Worm (Caenorhabditis elegans) whole organism, L4 larva: ENCODE measurements around the gene mtg-1.

Experiments used
- D1046.2 ChIP-seq: fragments of 200-800 bp; sonication (Bioruptor generic); IDR thresholded peaks from 2 replicates; pipeline ENCODE4 v1.3.6; 2022; ENCODE audit warnings: missing genetic modification characterization, missing compliant biosample characterization
- F44E2.7 ChIP-seq: fragments of 200-800 bp; sonication (Bioruptor generic); IDR thresholded peaks from 2 replicates; pipeline ENCODE4 v2.1.2; 2022; ENCODE audit warnings: missing genetic modification characterization, missing compliant biosample characterization
- F49E8.2 ChIP-seq: sonication (generic microtip); optimal IDR thresholded peaks from 2 replicates; lab custom pipeline; 2016; ENCODE audit warnings: missing compliant biosample characterization, mild to moderate bottlenecking, missing genetic modification characterization, borderline replicate concordance
- T26A8.4 ChIP-seq: fragments of 200-800 bp; sonication (Bioruptor generic); IDR thresholded peaks from 2 replicates; pipeline ENCODE4 v1.3.6; 2022; ENCODE audit warnings: missing genetic modification characterization, missing compliant biosample characterization
- ZK546.5 ChIP-seq, 2 experiments: sonication (generic microtip); optimal IDR thresholded peaks; 2 replicates each; lab custom pipeline; 2017; ENCODE audit warnings: missing biosample characterization in 2 of 2, missing genetic modification characterization in 2 of 2
- aly-2 ChIP-seq: sonication (generic microtip); optimal IDR thresholded peaks from 2 replicates; lab custom pipeline; 2018; ENCODE audit warnings: missing biosample characterization, missing genetic modification characterization
- arid-1 ChIP-seq: fragments of 200-800 bp; sonication (Bioruptor generic); conservative IDR thresholded peaks from 2 replicates; pipeline ENCODE4 v1.3.6; 2022; ENCODE audit warnings: missing genetic modification reagents, missing genetic modification characterization, missing compliant biosample characterization
- attf-4 ChIP-seq: sonication (generic microtip); optimal IDR thresholded peaks from 3 replicates; lab custom pipeline; 2017; ENCODE audit warnings: missing biosample characterization, missing genetic modification characterization
- ceh-32 ChIP-seq: sonication (generic microtip); optimal IDR thresholded peaks from 2 replicates; lab custom pipeline; 2016; ENCODE audit warnings: mild to moderate bottlenecking, missing genetic modification characterization, missing compliant biosample characterization; ENCODE audit not compliant: poor library complexity
- ceh-44 ChIP-seq: fragments of 200-800 bp; sonication (Bioruptor generic); IDR thresholded peaks from 2 replicates; pipeline ENCODE4 v1.3.6; 2022; ENCODE audit warnings: missing genetic modification reagents, missing genetic modification characterization, missing compliant biosample characterization
- ceh-62 ChIP-seq: sonication (generic microtip); optimal IDR thresholded peaks from 2 replicates; lab custom pipeline; 2017; ENCODE audit warnings: missing biosample characterization, missing genetic modification characterization
- daf-12 ChIP-seq: fragments of 150-350 bp; optimal IDR thresholded peaks from 2 replicates; lab custom pipeline; 2014; ENCODE audit warnings: missing biosample characterization, missing genetic modification reagents, missing genetic modification characterization
- daf-8 ChIP-seq: fragments of 200-800 bp; sonication (Bioruptor generic); IDR thresholded peaks from 2 replicates; pipeline ENCODE4 v1.3.6; 2022; ENCODE audit warnings: missing genetic modification characterization, missing compliant biosample characterization
- dmd-6 ChIP-seq: fragments of 200-800 bp; sonication (Bioruptor generic); IDR thresholded peaks from 2 replicates; pipeline ENCODE4 v1.3.6; 2022; ENCODE audit warnings: missing genetic modification reagents, missing genetic modification characterization, missing compliant biosample characterization
- dmd-8 ChIP-seq: fragments of 200-800 bp; sonication (Bioruptor generic); IDR thresholded peaks from 2 replicates; pipeline ENCODE4 v1.3.6; 2022; ENCODE audit warnings: missing genetic modification characterization, missing compliant biosample characterization
- dmd-9 ChIP-seq: fragments of 200-800 bp; sonication (Bioruptor generic); IDR thresholded peaks from 2 replicates; pipeline ENCODE4 v1.3.6; 2022; ENCODE audit warnings: missing genetic modification reagents, missing genetic modification characterization, missing compliant biosample characterization
- duxl-1 ChIP-seq: sonication (generic microtip); optimal IDR thresholded peaks from 2 replicates; lab custom pipeline; 2016; ENCODE audit warnings: mild to moderate bottlenecking, missing genetic modification characterization, moderate library complexity, missing compliant biosample characterization; ENCODE audit not compliant: poor library complexity
- egl-27 ChIP-seq: sonication (generic microtip); optimal IDR thresholded peaks from 3 replicates; lab custom pipeline; 2017; ENCODE audit warnings: missing biosample characterization, missing genetic modification reagents, missing genetic modification characterization
- egl-43 ChIP-seq: fragments of 200-800 bp; sonication (Bioruptor generic); IDR thresholded peaks from 2 replicates; pipeline ENCODE4 v1.3.6; 2022; ENCODE audit warnings: missing genetic modification reagents, missing genetic modification characterization, missing compliant biosample characterization
- fkh-10 ChIP-seq: fragments of 150-350 bp; optimal IDR thresholded peaks from 2 replicates; lab custom pipeline; 2014; ENCODE audit warnings: missing biosample characterization, missing genetic modification reagents, missing genetic modification characterization
- hif-1 ChIP-seq, 2 experiments: sonication (generic microtip); optimal IDR thresholded peaks; 2 replicates each; lab custom pipeline; 2016 to 2017; ENCODE audit warnings: missing compliant biosample characterization in 2 of 2, missing genetic modification characterization in 2 of 2, missing genetic modification reagents in 2 of 2, missing genotype in 2 of 2, mild to moderate bottlenecking in 1 of 2
- hlh-30 ChIP-seq: sonication (generic microtip); optimal IDR thresholded peaks from 2 replicates; lab custom pipeline; 2017; ENCODE audit warnings: antibody characterized with exemption, mild to moderate bottlenecking, missing genetic modification characterization, missing compliant biosample characterization; ENCODE audit not compliant: insufficient read depth
- hmg-1.1 ChIP-seq: fragments of 200-800 bp; sonication (Bioruptor generic); IDR thresholded peaks from 2 replicates; pipeline ENCODE4 v1.3.6; 2022; ENCODE audit warnings: missing genetic modification reagents, missing genetic modification characterization, missing compliant biosample characterization
- jun-1 ChIP-seq: fragments of 150-350 bp; optimal IDR thresholded peaks from 2 replicates; lab custom pipeline; 2014; ENCODE audit warnings: missing biosample characterization, missing genetic modification reagents, missing genetic modification characterization
- lin-1 ChIP-seq: fragments of 200-800 bp; sonication (Bioruptor generic); IDR thresholded peaks from 2 replicates; pipeline ENCODE4 v1.3.6; 2022; ENCODE audit warnings: missing genetic modification reagents, missing genetic modification characterization, missing compliant biosample characterization
- lin-13 ChIP-seq: fragments of 150-350 bp; optimal IDR thresholded peaks from 2 replicates; lab custom pipeline; 2014; ENCODE audit warnings: missing biosample characterization, missing genetic modification reagents, missing genetic modification characterization
- lin-38 ChIP-seq: fragments of 200-800 bp; sonication (Bioruptor generic); IDR thresholded peaks from 2 replicates; pipeline ENCODE4 v1.3.6; 2022; ENCODE audit warnings: missing genetic modification reagents, missing genetic modification characterization, missing compliant biosample characterization
- madf-9 ChIP-seq: fragments of 200-800 bp; sonication (Bioruptor generic); conservative IDR thresholded peaks from 2 replicates; pipeline ENCODE4 v1.3.6; 2022; ENCODE audit warnings: missing genetic modification reagents, missing genetic modification characterization, missing compliant biosample characterization
- mdl-1 ChIP-seq, 2 experiments: fragments of 150-350 bp in 1 of 2; sonication (generic microtip) in 1 of 2; optimal IDR thresholded peaks; 2 replicates each; lab custom pipeline; 2014 to 2017; ENCODE audit warnings: missing biosample characterization in 2 of 2, missing genetic modification characterization in 2 of 2
- mdt-29 ChIP-seq: fragments of 200-800 bp; sonication (Bioruptor generic); IDR thresholded peaks from 2 replicates; pipeline ENCODE4 v1.3.6; 2022; ENCODE audit warnings: missing genetic modification reagents, missing genetic modification characterization, missing compliant biosample characterization
- mes-2 ChIP-seq: sonication (generic microtip); optimal IDR thresholded peaks from 2 replicates; lab custom pipeline; 2016; ENCODE audit warnings: missing genotype, mild to moderate bottlenecking, missing genetic modification characterization, missing compliant biosample characterization; ENCODE audit not compliant: poor library complexity, severe bottlenecking
- mxl-2 ChIP-seq: fragments of 200-800 bp; sonication (Bioruptor generic); conservative IDR thresholded peaks from 2 replicates; pipeline ENCODE4 v1.3.6; 2022; ENCODE audit warnings: missing genetic modification reagents, missing genetic modification characterization, missing compliant biosample characterization
- nhr-102 ChIP-seq: sonication (generic microtip); optimal IDR thresholded peaks from 2 replicates; lab custom pipeline; 2016; ENCODE audit warnings: mild to moderate bottlenecking, missing genetic modification characterization, moderate library complexity, missing compliant biosample characterization
- nhr-111 ChIP-seq: fragments of 200-800 bp; sonication (Bioruptor generic); optimal IDR thresholded peaks from 2 replicates; lab custom pipeline; 2018; ENCODE audit warnings: mild to moderate bottlenecking, missing genetic modification characterization, missing compliant biosample characterization
- nhr-28 ChIP-seq: fragments of 150-350 bp; optimal IDR thresholded peaks from 2 replicates; lab custom pipeline; 2014; ENCODE audit warnings: missing biosample characterization, missing genetic modification characterization
- nhr-48 ChIP-seq: sonication (generic microtip); optimal IDR thresholded peaks from 2 replicates; lab custom pipeline; 2016; ENCODE audit warnings: mild to moderate bottlenecking, missing genetic modification characterization, missing compliant biosample characterization
- nhr-6 ChIP-seq: fragments of 150-350 bp; optimal IDR thresholded peaks from 2 replicates; lab custom pipeline; 2014; ENCODE audit warnings: missing biosample characterization, missing genetic modification characterization
- nhr-76 ChIP-seq: fragments of 150-350 bp; optimal IDR thresholded peaks from 2 replicates; lab custom pipeline; 2014; ENCODE audit warnings: missing biosample characterization, missing genetic modification characterization
- nhr-77 ChIP-seq: fragments of 150-350 bp; optimal IDR thresholded peaks from 2 replicates; lab custom pipeline; 2014; ENCODE audit warnings: missing biosample characterization, missing genetic modification characterization
- php-3 ChIP-seq: fragments of 200-800 bp; sonication (Bioruptor generic); IDR thresholded peaks from 2 replicates; pipeline ENCODE4 v1.3.6; 2022; ENCODE audit warnings: missing genetic modification reagents, missing genetic modification characterization, missing compliant biosample characterization
- pqm-1 ChIP-seq: sonication (generic microtip); optimal IDR thresholded peaks from 2 replicates; lab custom pipeline; 2017; ENCODE audit warnings: missing biosample characterization, missing genetic modification characterization
- sdz-12 ChIP-seq: fragments of 200-800 bp; sonication (Bioruptor generic); optimal IDR thresholded peaks from 2 replicates; lab custom pipeline; 2018; ENCODE audit warnings: mild to moderate bottlenecking, missing genetic modification characterization, missing compliant biosample characterization
- set-16 ChIP-seq: fragments of 200-800 bp; sonication (Bioruptor generic); IDR thresholded peaks from 2 replicates; pipeline ENCODE4 v1.3.6; 2022; ENCODE audit warnings: missing genetic modification reagents, missing genetic modification characterization, missing compliant biosample characterization
- tag-97 ChIP-seq: fragments of 200-800 bp; sonication (Bioruptor generic); IDR thresholded peaks from 2 replicates; pipeline ENCODE4 v1.3.6; 2022; ENCODE audit warnings: missing genetic modification characterization, missing compliant biosample characterization
- unc-130 ChIP-seq: sonication (generic microtip); optimal IDR thresholded peaks from 2 replicates; lab custom pipeline; 2016; ENCODE audit warnings: missing genetic modification reagents, missing genetic modification characterization, missing compliant biosample characterization
- unc-62 ChIP-seq, 3 experiments: fragments of 150-350 bp in 1 of 3; sonication (generic microtip); optimal IDR thresholded peaks in 2 of 3; peaks in 1 of 3; 1 replicate in 1 of 3; 2 replicates in 2 of 3; lab custom pipeline; 2014 to 2017; ENCODE audit warnings: missing biosample characterization in 3 of 3, missing genetic modification characterization in 3 of 3, missing genetic modification reagents in 3 of 3, missing genotype in 1 of 3
- zag-1 ChIP-seq: fragments of 150-350 bp; optimal IDR thresholded peaks from 2 replicates; lab custom pipeline; 2014; ENCODE audit warnings: missing biosample characterization, missing genetic modification characterization
- zfp-2 ChIP-seq: sonication (generic microtip); optimal IDR thresholded peaks from 2 replicates; lab custom pipeline; 2016; ENCODE audit warnings: mild to moderate bottlenecking, missing genetic modification characterization, missing compliant biosample characterization
- zfp-3 ChIP-seq: fragments of 200-800 bp; sonication (Bioruptor generic); conservative IDR thresholded peaks from 2 replicates; pipeline ENCODE4 v1.3.6; 2022; ENCODE audit warnings: missing genetic modification reagents, missing genetic modification characterization, missing compliant biosample characterization
- ztf-11 ChIP-seq: fragments of 150-350 bp; optimal IDR thresholded peaks from 2 replicates; lab custom pipeline; 2014; ENCODE audit warnings: missing biosample characterization, missing genetic modification characterization

Gene mtg-1

ce11 chrIII:1558441-1559159 lies 25.0 kb downstream of the mtg-1 start, which contains the start of the genes eelo-1 and Y67D2.2 (continued):
- peak; percentile 79 for TF ChIP-seq lin-38 (GFP tag; lab: Robert Waterston, UW)
- no peak for TF ChIP-seq daf-12
- TF ChIP-seq hmg-1.1 (GFP tag; lab: Robert Waterston, UW): 0 out of 2 replicates have a peak, but pooled peaks have one; percentile 18
- TF ChIP-seq aly-2 (tag; lab: Kevin White, UChicago): no peak
- TF ChIP-seq egl-43 (GFP tag; lab: Robert Waterston, UW): no peak
- TF ChIP-seq duxl-1 (tag; lab: Kevin White, UChicago): no peak
- TF ChIP-seq tag-97 (GFP tag; lab: Robert Waterston, UW): no peak
- no peak for TF ChIP-seq nhr-111
- no peak for TF ChIP-seq F44E2.7 (GFP tag; lab: Robert Waterston, UW)
- no peak for TF ChIP-seq dmd-6 (GFP tag; lab: Robert Waterston, UW)
- no peak for TF ChIP-seq egl-27
- no peak for TF ChIP-seq zag-1 (tag; lab: Kevin White, UChicago)
- no peak for TF ChIP-seq fkh-10 (GFP tag; lab: Kevin White, UChicago)
- TF ChIP-seq lin-1 (GFP tag; lab: Robert Waterston, UW): no peak
- peak; percentile 23 for TF ChIP-seq hlh-30 (tag; lab: Kevin White, UChicago)
- no peak for TF ChIP-seq D1046.2
- no peak for TF ChIP-seq nhr-6 (tag; lab: Kevin White, UChicago)
- no peak for TF ChIP-seq mdl-1 (tag; optimal IDR thresholded peaks at IDR 0.05; lab: Kevin White, UChicago)
- TF ChIP-seq mxl-2 (GFP tag; lab: Robert Waterston, UW): no peak
- TF ChIP-seq sdz-12 (GFP tag; lab: Kevin White, UChicago): no peak
- no peak for TF ChIP-seq nhr-28 (tag; lab: Kevin White, UChicago)
- TF ChIP-seq php-3 (GFP tag; lab: Robert Waterston, UW): no peak
- no peak for TF ChIP-seq ceh-44 (GFP tag; lab: Robert Waterston, UW)
- TF ChIP-seq daf-8 (GFP tag; lab: Robert Waterston, UW): no peak
- TF ChIP-seq dmd-9 (GFP tag; lab: Robert Waterston, UW): no peak
- no peak for TF ChIP-seq T26A8.4 (GFP tag; lab: Robert Waterston, UW)
- no peak for TF ChIP-seq unc-130 (GFP tag; lab: Kevin White, UChicago)
- no peak for TF ChIP-seq mdt-29 (GFP tag; lab: Robert Waterston, UW)
- no peak for TF ChIP-seq jun-1
- TF ChIP-seq zfp-2: no peak
- TF ChIP-seq set-16 (GFP tag; lab: Robert Waterston, UW): no peak
- peak; percentile 13 for TF ChIP-seq lin-13 (GFP tag; lab: Kevin White, UChicago)
- TF ChIP-seq arid-1 (GFP tag; lab: Robert Waterston, UW): no peak
- TF ChIP-seq hif-1 (tag; optimal IDR thresholded peaks at IDR 0.05; lab: Kevin White, UChicago): no peak
- TF ChIP-seq nhr-76 (tag; lab: Kevin White, UChicago): no peak
- TF ChIP-seq ZK546.5 (tag; optimal IDR thresholded peaks at IDR 0.05; lab: Kevin White, UChicago): no peak
- TF ChIP-seq nhr-48: no peak
- no peak for TF ChIP-seq ztf-11 (tag; lab: Kevin White, UChicago)
- TF ChIP-seq pqm-1 (tag; lab: Kevin White, UChicago): no peak
- peak in 1 of 2 experiments; percentile 93 for TF ChIP-seq unc-62 (GFP tag; optimal IDR thresholded peaks at IDR 0.05 in 1 of 2; lab: Kevin White, UChicago)
- no peak for TF ChIP-seq unc-62 (tag; optimal IDR thresholded peaks at IDR 0.05; lab: Kevin White, UChicago)
- TF ChIP-seq nhr-102 (tag; lab: Kevin White, UChicago): peak; percentile 7
- TF ChIP-seq ceh-62 (tag; lab: Kevin White, UChicago): no peak
- no peak for TF ChIP-seq dmd-8 (GFP tag; lab: Robert Waterston, UW)
- no peak for TF ChIP-seq ceh-32 (tag; lab: Kevin White, UChicago)
- no peak for TF ChIP-seq attf-4
- no peak for TF ChIP-seq madf-9 (GFP tag; lab: Robert Waterston, UW)
- no peak for TF ChIP-seq zfp-3 (GFP tag; lab: Robert Waterston, UW)
- peak; percentile 83 for TF ChIP-seq mes-2 (tag; lab: Kevin White, UChicago)
- no peak for TF ChIP-seq nhr-77 (tag; lab: Kevin White, UChicago)
- no peak for TF ChIP-seq F49E8.2
